Fruit fly (Drosophila melanogaster): ENCODE measurements around the gene frac.

- TF ChIP-seq CG4496 (GFP tag; IDR thresholded peaks at IDR 0.05): no peak
- no peak for TF ChIP-seq CG13204 (GFP tag; optimal IDR thresholded peaks at IDR 0.05)
Observed at dm6 chr3L:7539736-7540135, 22.7 kb upstream of the frac start, which contains the start of gene CG16998.

Measured in whole organism, pupa.